Fruit fly (Drosophila melanogaster) whole organism, embryonic: Measurements from ENCODE around the gene Pgm1.

Source experiments
- ATbp ChIP-seq: fragments of 200-800 bp; sonication (Bioruptor generic); optimal IDR thresholded peaks from 2 replicates; lab custom pipeline; 2017; ENCODE audit warnings: missing biosample characterization, mild to moderate bottlenecking, missing genetic modification characterization, missing genetic modification reagents
- Abd-B ChIP-seq: fragments of 200-800 bp; sonication (Bioruptor generic); optimal IDR thresholded peaks from 2 replicates; lab custom pipeline; 2018; ENCODE audit warnings: missing biosample characterization, mild to moderate bottlenecking, missing genetic modification characterization, moderate library complexity
- Asciz ChIP-seq: fragments of 200-800 bp; sonication (Bioruptor generic); optimal IDR thresholded peaks from 2 replicates; lab custom pipeline; 2017; ENCODE audit warnings: missing biosample characterization, mild to moderate bottlenecking, missing genetic modification characterization, missing genetic modification reagents
- CG10321 ChIP-seq: fragments of 200-800 bp; sonication (Bioruptor generic); IDR thresholded peaks from 2 replicates; pipeline ENCODE4 v1.3.6; 2022; ENCODE audit warnings: missing biosample characterization, missing genetic modification characterization
- CG11696 ChIP-seq: fragments of 200-800 bp; sonication (Bioruptor generic); IDR thresholded peaks from 2 replicates; pipeline ENCODE4 v1.3.6; 2022; ENCODE audit warnings: missing biosample characterization, missing genetic modification characterization
- CG12219 ChIP-seq: fragments of 200-800 bp; sonication (Bioruptor generic); optimal IDR thresholded peaks from 3 replicates; lab custom pipeline; 2018; ENCODE audit warnings: missing biosample characterization, mild to moderate bottlenecking, missing genetic modification characterization
- CG13894 ChIP-seq: fragments of 200-800 bp; sonication (Bioruptor generic); optimal IDR thresholded peaks from 3 replicates; lab custom pipeline; 2018; ENCODE audit warnings: missing biosample characterization, mild to moderate bottlenecking, missing genetic modification characterization, moderate library complexity
- CG15011 ChIP-seq: fragments of 200-800 bp; sonication (Bioruptor generic); optimal IDR thresholded peaks from 3 replicates; lab custom pipeline; 2018; ENCODE audit warnings: missing biosample characterization, mild to moderate bottlenecking, missing genetic modification characterization
- CG15479 ChIP-seq: fragments of 200-800 bp; sonication (Bioruptor generic); optimal IDR thresholded peaks from 3 replicates; lab custom pipeline; 2019; ENCODE audit warnings: missing biosample characterization, mild to moderate bottlenecking, missing genetic modification characterization, moderate library complexity
- CG15696 ChIP-seq: fragments of 200-800 bp; sonication (Bioruptor generic); optimal IDR thresholded peaks from 2 replicates; lab custom pipeline; 2019; ENCODE audit warnings: missing biosample characterization, mild to moderate bottlenecking, missing genetic modification characterization, moderate library complexity
- CG3065 ChIP-seq: fragments of 200-800 bp; sonication (Bioruptor generic); optimal IDR thresholded peaks from 2 replicates; lab custom pipeline; 2016; ENCODE audit warnings: missing biosample characterization, missing genetic modification characterization
- CG32767 ChIP-seq: fragments of 200-800 bp; sonication (Bioruptor generic); IDR thresholded peaks from 2 replicates; pipeline ENCODE4 v1.3.6; 2022; ENCODE audit warnings: missing biosample characterization, missing genetic modification characterization
- CG33213 ChIP-seq: fragments of 200-800 bp; sonication (Bioruptor generic); optimal IDR thresholded peaks from 3 replicates; lab custom pipeline; 2016; ENCODE audit warnings: missing biosample characterization, missing genetic modification characterization
- CG4820 ChIP-seq: fragments of 200-800 bp; sonication (Bioruptor generic); optimal IDR thresholded peaks from 3 replicates; lab custom pipeline; 2016; ENCODE audit warnings: missing biosample characterization, missing genetic modification characterization
- CG6689 ChIP-seq: fragments of 200-800 bp; sonication (Bioruptor generic); IDR thresholded peaks from 2 replicates; pipeline ENCODE4 v1.3.6; 2022; ENCODE audit warnings: missing biosample characterization, missing genetic modification characterization
- CG7357 ChIP-seq: fragments of 200-800 bp; sonication (Bioruptor generic); IDR thresholded peaks from 3 replicates; pipeline ENCODE4 v1.3.6; 2022; ENCODE audit warnings: missing biosample characterization, missing genetic modification characterization
- CG7928 ChIP-seq: fragments of 200-800 bp; sonication (Bioruptor generic); optimal IDR thresholded peaks from 2 replicates; lab custom pipeline; 2017; ENCODE audit warnings: missing biosample characterization, mild to moderate bottlenecking, missing genetic modification characterization
- CG8944 ChIP-seq: fragments of 200-800 bp; sonication (Bioruptor generic); optimal IDR thresholded peaks from 3 replicates; lab custom pipeline; 2016; ENCODE audit warnings: missing biosample characterization, missing genetic modification characterization
- CG9609 ChIP-seq: fragments of 200-800 bp; sonication (Bioruptor generic); optimal IDR thresholded peaks from 3 replicates; lab custom pipeline; 2016; ENCODE audit warnings: missing biosample characterization, missing genetic modification characterization
- CHES-1-like ChIP-seq: fragments of 200-800 bp; sonication (Bioruptor generic); optimal IDR thresholded peaks from 2 replicates; lab custom pipeline; 2016; ENCODE audit warnings: missing biosample characterization, missing genetic modification characterization
- CrebB ChIP-seq: fragments of 200-800 bp; sonication (Bioruptor generic); optimal IDR thresholded peaks from 3 replicates; lab custom pipeline; 2018; ENCODE audit warnings: missing biosample characterization, mild to moderate bottlenecking, missing genetic modification characterization
- D19A ChIP-seq: fragments of 200-800 bp; optimal IDR thresholded peaks from 3 replicates; lab custom pipeline; 2019; ENCODE audit warnings: missing biosample characterization, mild to moderate bottlenecking, missing genetic modification characterization, moderate library complexity
- Dip2 ChIP-seq: fragments of 200-800 bp; sonication (Bioruptor generic); IDR thresholded peaks from 2 replicates; pipeline ENCODE4 v1.3.6; 2022; ENCODE audit warnings: missing biosample characterization, missing genetic modification characterization
- Dll ChIP-seq: fragments of 200-800 bp; sonication (Bioruptor generic); IDR thresholded peaks from 4 replicates; pipeline ENCODE4 v1.3.6; 2022; ENCODE audit warnings: missing biosample characterization, missing genetic modification characterization; ENCODE audit not compliant: partially characterized antibody
- Fer1 ChIP-seq: fragments of 200-800 bp; sonication (Bioruptor generic); optimal IDR thresholded peaks from 2 replicates; lab custom pipeline; 2017; ENCODE audit warnings: missing biosample characterization, mild to moderate bottlenecking, missing genetic modification characterization
- Fer2 ChIP-seq: fragments of 200-800 bp; sonication (Bioruptor generic); optimal IDR thresholded peaks from 2 replicates; lab custom pipeline; 2018; ENCODE audit warnings: missing biosample characterization, mild to moderate bottlenecking, missing genetic modification characterization, moderate library complexity
- Hmr ChIP-seq: fragments of 200-800 bp; sonication (Bioruptor generic); optimal IDR thresholded peaks from 3 replicates; lab custom pipeline; 2017; ENCODE audit warnings: mild to moderate bottlenecking, missing biosample characterization, missing genetic modification reagents, missing genetic modification characterization
- Lim3 ChIP-seq: fragments of 200-800 bp; sonication (Bioruptor generic); IDR thresholded peaks from 2 replicates; pipeline ENCODE4 v1.3.6; 2022; ENCODE audit warnings: missing biosample characterization, missing genetic modification characterization
- MESR4 ChIP-seq: fragments of 200-800 bp; sonication (Bioruptor generic); optimal IDR thresholded peaks from 2 replicates; lab custom pipeline; 2018; ENCODE audit warnings: missing biosample characterization, mild to moderate bottlenecking, missing genetic modification characterization, moderate library complexity
- Mes4 ChIP-seq: fragments of 200-800 bp; sonication (Bioruptor generic); optimal IDR thresholded peaks from 2 replicates; lab custom pipeline; 2016; ENCODE audit warnings: missing biosample characterization, missing genetic modification characterization
- Oaz ChIP-seq: fragments of 200-800 bp; sonication (Bioruptor generic); IDR thresholded peaks from 2 replicates; pipeline ENCODE4 v1.3.6; 2022; ENCODE audit warnings: missing biosample characterization, missing genetic modification characterization
- Side ChIP-seq: fragments of 200-800 bp; sonication (Bioruptor generic); optimal IDR thresholded peaks from 2 replicates; lab custom pipeline; 2016; ENCODE audit warnings: missing biosample characterization, missing genetic modification characterization
- Six4 ChIP-seq: fragments of 200-800 bp; sonication (Bioruptor generic); optimal IDR thresholded peaks from 2 replicates; lab custom pipeline; 2016; ENCODE audit warnings: missing biosample characterization, missing genetic modification characterization
- YL-1 ChIP-seq: fragments of 200-800 bp; sonication (Bioruptor generic); optimal IDR thresholded peaks from 3 replicates; lab custom pipeline; 2017; ENCODE audit warnings: missing biosample characterization, mild to moderate bottlenecking, missing genetic modification characterization
- ap ChIP-seq: fragments of 200-800 bp; sonication (Bioruptor generic); IDR thresholded peaks from 2 replicates; pipeline ENCODE4 v1.3.6; 2022; ENCODE audit warnings: missing biosample characterization, missing genetic modification characterization
- az2 ChIP-seq: fragments of 200-800 bp; sonication (Bioruptor generic); optimal IDR thresholded peaks from 3 replicates; lab custom pipeline; 2016; ENCODE audit warnings: missing biosample characterization, missing genetic modification characterization
- btn ChIP-seq: fragments of 200-800 bp; sonication (Bioruptor generic); optimal IDR thresholded peaks from 2 replicates; lab custom pipeline; 2016; ENCODE audit warnings: missing biosample characterization, missing genetic modification characterization
- cato ChIP-seq: fragments of 200-800 bp; sonication (Bioruptor generic); optimal IDR thresholded peaks from 2 replicates; lab custom pipeline; 2016; ENCODE audit warnings: missing biosample characterization, missing genetic modification characterization, borderline replicate concordance
- chm ChIP-seq: fragments of 200-800 bp; sonication (Bioruptor generic); IDR thresholded peaks from 2 replicates; pipeline ENCODE4 v1.3.6; 2022; ENCODE audit warnings: missing biosample characterization, missing genetic modification characterization
- dmrt99B ChIP-seq: fragments of 200-800 bp; sonication (Bioruptor generic); optimal IDR thresholded peaks from 2 replicates; lab custom pipeline; 2018; ENCODE audit warnings: missing biosample characterization, mild to moderate bottlenecking, missing genetic modification characterization, moderate library complexity
- eyg ChIP-seq: fragments of 200-800 bp; sonication (Bioruptor generic); optimal IDR thresholded peaks from 3 replicates; lab custom pipeline; 2016; ENCODE audit warnings: missing biosample characterization, missing genetic modification characterization
- pita ChIP-seq: fragments of 200-800 bp; sonication (Bioruptor generic); optimal IDR thresholded peaks from 2 replicates; lab custom pipeline; 2017; ENCODE audit warnings: missing biosample characterization, mild to moderate bottlenecking, missing genetic modification characterization
- pnt ChIP-seq: fragments of 200-800 bp; sonication (Bioruptor generic); optimal IDR thresholded peaks from 3 replicates; lab custom pipeline; 2016; ENCODE audit warnings: missing biosample characterization, missing genetic modification characterization
- repo ChIP-seq: fragments of 200-800 bp; sonication (Bioruptor generic); optimal IDR thresholded peaks from 2 replicates; lab custom pipeline; 2016; ENCODE audit warnings: missing biosample characterization, missing genetic modification characterization
- schlank ChIP-seq: fragments of 200-800 bp; sonication (Bioruptor generic); optimal IDR thresholded peaks from 2 replicates; lab custom pipeline; 2018; ENCODE audit warnings: missing biosample characterization, mild to moderate bottlenecking, missing genetic modification characterization
- scrt ChIP-seq: fragments of 200-800 bp; sonication (Bioruptor generic); optimal IDR thresholded peaks from 2 replicates; lab custom pipeline; 2018; ENCODE audit warnings: missing biosample characterization, mild to moderate bottlenecking, missing genetic modification characterization, moderate library complexity
- sd ChIP-seq: fragments of 200-800 bp; sonication (Bioruptor generic); optimal IDR thresholded peaks from 3 replicates; lab custom pipeline; 2018; ENCODE audit warnings: missing biosample characterization, mild to moderate bottlenecking, missing genetic modification characterization, moderate library complexity
- sima ChIP-seq: fragments of 200-800 bp; sonication (Bioruptor generic); optimal IDR thresholded peaks from 2 replicates; lab custom pipeline; 2016; ENCODE audit warnings: missing biosample characterization, missing genetic modification characterization
- stc ChIP-seq: fragments of 200-800 bp; sonication (Bioruptor generic); IDR thresholded peaks from 2 replicates; pipeline ENCODE4 v1.3.6; 2022; ENCODE audit warnings: missing biosample characterization, missing genetic modification characterization
- sug ChIP-seq: fragments of 200-800 bp; optimal IDR thresholded peaks from 2 replicates; lab custom pipeline; 2019; ENCODE audit warnings: missing biosample characterization, mild to moderate bottlenecking, missing genetic modification characterization, moderate library complexity
- tll ChIP-seq, 2 experiments: fragments of 200-800 bp in 1 of 2; fragments of >200 bp in 1 of 2; sonication (Bioruptor generic) in 1 of 2; optimal IDR thresholded peaks; 2 replicates each; lab custom pipeline; 2017 to 2019; ENCODE audit warnings: missing biosample characterization in 2 of 2, missing genetic modification characterization in 2 of 2, mild to moderate bottlenecking in 1 of 2, moderate library complexity in 1 of 2
- tna ChIP-seq: fragments of 200-800 bp; sonication (Bioruptor generic); IDR thresholded peaks from 2 replicates; pipeline ENCODE4 v1.3.6; 2022; ENCODE audit warnings: missing biosample characterization, missing genetic modification characterization; ENCODE audit not compliant: partially characterized antibody

Gene Pgm1

DNA sequence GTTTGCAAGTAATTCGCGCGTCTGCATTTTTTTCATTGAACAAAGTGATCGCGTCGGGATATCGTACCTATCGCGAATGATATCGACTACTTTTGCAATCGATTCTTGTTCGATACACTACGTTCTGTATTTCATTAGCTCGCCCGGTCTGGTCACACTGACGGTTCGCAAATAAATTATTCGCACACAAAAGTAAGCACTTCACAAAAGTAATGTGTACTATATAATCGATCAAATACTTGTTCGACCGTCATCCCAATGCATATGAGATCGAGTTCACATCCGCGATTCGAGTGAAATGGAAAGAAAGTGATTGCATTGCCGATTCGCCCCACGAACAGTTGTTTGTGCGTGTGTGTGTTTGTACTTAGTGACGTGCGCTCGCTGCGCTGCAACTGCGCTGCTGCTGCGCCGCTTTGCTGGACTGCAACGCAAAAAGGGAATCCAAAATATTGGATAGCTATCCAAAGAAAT lies 38.0 kb downstream of the Pgm1 start, which contains the start of the genes CG5235 and ClC-c (continued):
- TF ChIP-seq CG9609 (no peak), Dip2 (no peak), Dll (GFP tag; lab: Robert Waterston, UW) (peak; percentile 83), CG8944 (no peak), CG6689 (GFP tag; lab: Robert Waterston, UW) (no peak), CG4820 (GFP tag; lab: Kevin White, UChicago) (no peak), tll (GFP tag; optimal IDR thresholded peaks at IDR 0.05; lab: Kevin White, UChicago) (no peak), Hmr (no peak), MESR4 (GFP tag; lab: Kevin White, UChicago) (peak; percentile 96), CG15479 (GFP tag; lab: Kevin White, UChicago) (no peak), CG13894 (tag; lab: Kevin White, UChicago) (no peak), Fer1 (GFP tag; lab: Kevin White, UChicago) (peak; percentile 38), CG11696 (GFP tag; lab: Robert Waterston, UW) (no peak), Mes4 (GFP tag; lab: Kevin White, UChicago) (no peak), btn (GFP tag; lab: Kevin White, UChicago) (no peak), CG7357 (GFP tag; lab: Robert Waterston, UW) (no peak), scrt (GFP tag; lab: Kevin White, UChicago) (no peak), stc (no peak), cato (GFP tag; lab: Kevin White, UChicago) (no peak), tna (GFP tag; lab: Robert Waterston, UW) (peak; percentile 86), ap (GFP tag; lab: Robert Waterston, UW) (no peak), Asciz (GFP tag; lab: Kevin White, UChicago) (no peak), CG15011 (GFP tag; lab: Kevin White, UChicago) (no peak), CG32767 (GFP tag; lab: Robert Waterston, UW) (no peak), chm (GFP tag; lab: Robert Waterston, UW) (no peak), schlank (tag; lab: Kevin White, UChicago) (no peak), Abd-B (GFP tag; lab: Kevin White, UChicago) (no peak), CG33213 (no peak), Side (no peak), CrebB (tag; lab: Kevin White, UChicago) (no peak), ATbp (GFP tag; lab: Kevin White, UChicago) (no peak), CHES-1-like (GFP tag; lab: Kevin White, UChicago) (peak; percentile 51), CG12219 (GFP tag; lab: Kevin White, UChicago) (no peak), pnt (no peak), dmrt99B (tag; lab: Kevin White, UChicago) (no peak), D19A (tag; lab: Kevin White, UChicago) (no peak), pita (GFP tag; lab: Kevin White, UChicago) (no peak), eyg (GFP tag; lab: Kevin White, UChicago) (no peak), CG3065 (GFP tag; lab: Kevin White, UChicago) (no peak), repo (no peak), CG15696 (tag; lab: Kevin White, UChicago) (no peak), CG7928 (GFP tag; lab: Kevin White, UChicago) (no peak), YL-1 (GFP tag; lab: Kevin White, UChicago) (peak; percentile 84), sug (tag; lab: Kevin White, UChicago) (no peak), sima (GFP tag; lab: Kevin White, UChicago) (no peak), az2 (no peak), Oaz (GFP tag; lab: Robert Waterston, UW) (no peak), sd (tag; lab: Kevin White, UChicago) (no peak), Fer2 (no peak), CG10321 (GFP tag; lab: Robert Waterston, UW) (no peak), Six4 (GFP tag; lab: Kevin White, UChicago) (no peak), Lim3 (GFP tag; lab: Robert Waterston, UW) (no peak)
